Fruit fly (Drosophila melanogaster) whole organism, embryonic: ENCODE results near the gene CHES-1-like.
A peak's percentile ranks its signal among the peaks of the same experiment; 100 is the strongest.

Experiments
- Abd-B ChIP-seq: fragments of 200-800 bp; sonication (Bioruptor generic); optimal IDR thresholded peaks from 2 replicates; lab custom pipeline; 2018; ENCODE audit warnings: missing biosample characterization, mild to moderate bottlenecking, missing genetic modification characterization, moderate library complexity
- Aef1 ChIP-seq: fragments of 200-800 bp; sonication (Bioruptor generic); IDR thresholded peaks from 3 replicates; pipeline ENCODE4 v1.3.6; 2022; ENCODE audit warnings: missing biosample characterization, missing genetic modification characterization
- Atf6 ChIP-seq: fragments of 200-800 bp; sonication (Bioruptor generic); IDR thresholded peaks from 2 replicates; pipeline ENCODE4 v1.3.6; 2022; ENCODE audit warnings: missing biosample characterization, missing genetic modification characterization
- CG10321 ChIP-seq: fragments of 200-800 bp; sonication (Bioruptor generic); IDR thresholded peaks from 2 replicates; pipeline ENCODE4 v1.3.6; 2022; ENCODE audit warnings: missing biosample characterization, missing genetic modification characterization
- CG11456 ChIP-seq: fragments of 200-800 bp; sonication (Bioruptor generic); IDR thresholded peaks from 3 replicates; pipeline ENCODE4 v1.3.6; 2022; ENCODE audit warnings: missing biosample characterization, missing genetic modification characterization
- CG12155 ChIP-seq: fragments of 200-800 bp; sonication (Bioruptor generic); optimal IDR thresholded peaks from 3 replicates; lab custom pipeline; 2016; ENCODE audit warnings: missing biosample characterization, missing genetic modification characterization
- CG13287 ChIP-seq: fragments of 200-800 bp; sonication (Bioruptor generic); IDR thresholded peaks from 2 replicates; pipeline ENCODE4 v1.3.6; 2022; ENCODE audit warnings: missing biosample characterization, missing genetic modification characterization; ENCODE audit not compliant: partially characterized antibody
- CG14441 ChIP-seq: fragments of 200-800 bp; sonication (Bioruptor generic); IDR thresholded peaks from 2 replicates; pipeline ENCODE4 v1.3.6; 2022; ENCODE audit warnings: missing biosample characterization, missing genetic modification characterization
- CG14667 ChIP-seq: fragments of 200-800 bp; sonication (Bioruptor generic); IDR thresholded peaks from 2 replicates; pipeline ENCODE4 v1.3.6; 2022; ENCODE audit warnings: missing biosample characterization, missing genetic modification characterization
- CG17328 ChIP-seq: fragments of 200-800 bp; sonication (Bioruptor generic); IDR thresholded peaks from 2 replicates; pipeline ENCODE4 v1.3.6; 2022; ENCODE audit warnings: missing biosample characterization, missing genetic modification characterization
- CG17385 ChIP-seq: fragments of 200-800 bp; sonication (Bioruptor generic); optimal IDR thresholded peaks from 3 replicates; lab custom pipeline; 2018; ENCODE audit warnings: missing biosample characterization, mild to moderate bottlenecking, missing genetic modification characterization
- CG1832 ChIP-seq: fragments of 200-800 bp; sonication (Bioruptor generic); optimal IDR thresholded peaks from 2 replicates; lab custom pipeline; 2017; ENCODE audit warnings: missing biosample characterization, mild to moderate bottlenecking, missing genetic modification characterization, inconsistent platforms
- CG2199 ChIP-seq: fragments of 200-800 bp; sonication (Bioruptor generic); IDR thresholded peaks from 3 replicates; pipeline ENCODE4 v1.3.6; 2022; ENCODE audit warnings: missing biosample characterization, missing genetic modification characterization
- CG34376 ChIP-seq: fragments of 200-800 bp; sonication (Bioruptor generic); optimal IDR thresholded peaks from 2 replicates; lab custom pipeline; 2018; ENCODE audit warnings: missing biosample characterization, mild to moderate bottlenecking, missing genetic modification characterization
- CG4360 ChIP-seq: fragments of 200-800 bp; sonication (Bioruptor generic); IDR thresholded peaks from 2 replicates; pipeline ENCODE4 v1.3.6; 2022; ENCODE audit warnings: missing biosample characterization, missing genetic modification characterization
- CG6813 ChIP-seq: fragments of 200-800 bp; sonication (Bioruptor generic); optimal IDR thresholded peaks from 2 replicates; lab custom pipeline; 2017; ENCODE audit warnings: missing biosample characterization, missing genetic modification characterization, mild to moderate bottlenecking, moderate library complexity, missing genetic modification reagents
- CG7987 ChIP-seq: fragments of 200-800 bp; sonication (Bioruptor generic); optimal IDR thresholded peaks from 2 replicates; lab custom pipeline; 2018; ENCODE audit warnings: missing biosample characterization, mild to moderate bottlenecking, missing genetic modification characterization, moderate library complexity
- CG8290 ChIP-seq, 3 experiments: fragments of 200-800 bp; sonication (Bioruptor generic); optimal IDR thresholded peaks; 2 replicates each; lab custom pipeline; 2016 to 2019; ENCODE audit warnings: missing biosample characterization in 3 of 3, missing genetic modification characterization in 3 of 3, mild to moderate bottlenecking in 2 of 3, moderate library complexity in 1 of 3
- Dbx ChIP-seq: fragments of 200-800 bp; sonication (Bioruptor generic); IDR thresholded peaks from 3 replicates; pipeline ENCODE4 v1.3.6; 2022; ENCODE audit warnings: missing biosample characterization, missing genetic modification characterization
- Deaf1 ChIP-seq: fragments of 200-800 bp; optimal IDR thresholded peaks from 3 replicates; lab custom pipeline; 2019; ENCODE audit warnings: missing biosample characterization, mild to moderate bottlenecking, missing genetic modification characterization, moderate library complexity
- Drgx ChIP-seq: fragments of 200-800 bp; sonication (Bioruptor generic); IDR thresholded peaks from 2 replicates; pipeline ENCODE4 v1.3.6; 2022; ENCODE audit warnings: missing biosample characterization, missing genetic modification characterization
- HLHmδ ChIP-seq: fragments of 200-800 bp; sonication (Bioruptor generic); optimal IDR thresholded peaks from 2 replicates; lab custom pipeline; 2018; ENCODE audit warnings: missing biosample characterization, mild to moderate bottlenecking, missing genetic modification characterization, moderate library complexity
- Opbp ChIP-seq: fragments of 200-800 bp; sonication (Bioruptor generic); IDR thresholded peaks from 3 replicates; pipeline ENCODE4 v1.3.6; 2022; ENCODE audit warnings: missing biosample characterization, missing genetic modification characterization; ENCODE audit not compliant: partially characterized antibody
- Pdp1 ChIP-seq, 2 experiments: fragments of 200-800 bp; sonication (Bioruptor generic); optimal IDR thresholded peaks; 3 replicates each; lab custom pipeline; 2016; ENCODE audit warnings: missing biosample characterization in 2 of 2, missing genetic modification characterization in 2 of 2, mild to moderate bottlenecking in 1 of 2, moderate library complexity in 1 of 2
- Rfx ChIP-seq: fragments of 200-800 bp; sonication (Bioruptor generic); IDR thresholded peaks from 2 replicates; pipeline ENCODE4 v1.3.6; 2022; ENCODE audit warnings: missing biosample characterization, missing genetic modification characterization
- Sin3A ChIP-seq: fragments of >200 bp; optimal IDR thresholded peaks from 2 replicates; lab custom pipeline; 2018
- Vsx1 ChIP-seq: fragments of 200-800 bp; sonication (Bioruptor generic); optimal IDR thresholded peaks from 2 replicates; lab custom pipeline; 2017; ENCODE audit warnings: missing biosample characterization, mild to moderate bottlenecking, missing genetic modification characterization, missing genetic modification reagents
- al ChIP-seq: fragments of 200-800 bp; sonication (Bioruptor generic); IDR thresholded peaks from 2 replicates; pipeline ENCODE4 v1.3.6; 2022; ENCODE audit warnings: missing biosample characterization, missing genetic modification characterization
- ato ChIP-seq: fragments of 200-800 bp; sonication (Bioruptor generic); IDR thresholded peaks from 2 replicates; pipeline ENCODE4 v1.3.6; 2022; ENCODE audit warnings: missing biosample characterization, missing genetic modification characterization; ENCODE audit not compliant: partially characterized antibody
- bsh ChIP-seq, 2 experiments: fragments of 200-800 bp; sonication (Bioruptor generic); optimal IDR thresholded peaks; 2 replicates each; lab custom pipeline; 2017 to 2018; ENCODE audit warnings: mild to moderate bottlenecking in 2 of 2, missing biosample characterization in 2 of 2, missing genetic modification characterization in 2 of 2, moderate library complexity in 1 of 2
- cg ChIP-seq: fragments of 200-800 bp; sonication (Bioruptor generic); optimal IDR thresholded peaks from 3 replicates; lab custom pipeline; 2019; ENCODE audit warnings: missing biosample characterization, mild to moderate bottlenecking, missing genetic modification characterization, moderate library complexity
- chinmo ChIP-seq: fragments of 200-800 bp; sonication (Bioruptor generic); IDR thresholded peaks from 4 replicates; pipeline ENCODE4 v1.3.6; 2022; ENCODE audit warnings: missing biosample characterization, missing genetic modification characterization; ENCODE audit not compliant: partially characterized antibody
- chm ChIP-seq: fragments of 200-800 bp; sonication (Bioruptor generic); IDR thresholded peaks from 2 replicates; pipeline ENCODE4 v1.3.6; 2022; ENCODE audit warnings: missing biosample characterization, missing genetic modification characterization
- crol ChIP-seq: fragments of 200-800 bp; sonication (Bioruptor generic); IDR thresholded peaks from 2 replicates; pipeline ENCODE4 v1.3.6; 2022; ENCODE audit warnings: missing biosample characterization, missing genetic modification characterization
- exex ChIP-seq: fragments of 200-800 bp; sonication (Bioruptor generic); optimal IDR thresholded peaks from 4 replicates; lab custom pipeline; 2018; ENCODE audit warnings: missing biosample characterization, mild to moderate bottlenecking, missing genetic modification characterization, moderate library complexity
- gcm ChIP-seq: fragments of 200-800 bp; sonication (Bioruptor generic); optimal IDR thresholded peaks from 2 replicates; lab custom pipeline; 2019; ENCODE audit warnings: missing biosample characterization, mild to moderate bottlenecking, missing genetic modification characterization, moderate library complexity
- her ChIP-seq: fragments of 200-800 bp; sonication (Bioruptor generic); optimal IDR thresholded peaks from 2 replicates; lab custom pipeline; 2016; ENCODE audit warnings: missing biosample characterization, missing genetic modification characterization
- jing ChIP-seq: fragments of 200-800 bp; sonication (Bioruptor generic); optimal IDR thresholded peaks from 2 replicates; lab custom pipeline; 2018; ENCODE audit warnings: missing biosample characterization, mild to moderate bottlenecking, missing genetic modification characterization
- nom ChIP-seq: fragments of 200-800 bp; sonication (Bioruptor generic); optimal IDR thresholded peaks from 2 replicates; lab custom pipeline; 2017; ENCODE audit warnings: missing biosample characterization, missing genetic modification characterization, mild to moderate bottlenecking, moderate library complexity, missing genetic modification reagents
- otp ChIP-seq: fragments of 200-800 bp; sonication (Bioruptor generic); IDR thresholded peaks from 3 replicates; pipeline ENCODE4, ENCODE4 v1.3.6; 2022; ENCODE audit warnings: missing biosample characterization, missing genetic modification characterization
- pfk ChIP-seq: fragments of 200-800 bp; sonication (Bioruptor generic); optimal IDR thresholded peaks from 2 replicates; lab custom pipeline; 2018; ENCODE audit warnings: missing biosample characterization, mild to moderate bottlenecking, missing genetic modification characterization, moderate library complexity
- sd ChIP-seq: fragments of 200-800 bp; sonication (Bioruptor generic); optimal IDR thresholded peaks from 3 replicates; lab custom pipeline; 2018; ENCODE audit warnings: missing biosample characterization, mild to moderate bottlenecking, missing genetic modification characterization, moderate library complexity
- sens ChIP-seq: fragments of 200-800 bp; sonication (Bioruptor generic); peaks from one replicate; lab custom pipeline; 2016; ENCODE audit warnings: missing biosample characterization, missing genetic modification characterization
- slbo ChIP-seq: fragments of 200-800 bp; sonication (Bioruptor generic); IDR thresholded peaks from 2 replicates; pipeline ENCODE4 v1.3.6; 2022; ENCODE audit warnings: missing biosample characterization, missing genetic modification characterization
- slou ChIP-seq: fragments of 200-800 bp; sonication (Bioruptor generic); optimal IDR thresholded peaks from 3 replicates; lab custom pipeline; 2016; ENCODE audit warnings: missing biosample characterization, missing genetic modification characterization
- vvl ChIP-seq: fragments of 200-800 bp; sonication (Bioruptor generic); IDR thresholded peaks from 2 replicates; pipeline ENCODE4 v1.3.6; 2022; ENCODE audit warnings: missing biosample characterization, missing genetic modification characterization
- wek ChIP-seq: fragments of 200-800 bp; sonication (Bioruptor generic); optimal IDR thresholded peaks from 3 replicates; lab custom pipeline; 2018; ENCODE audit warnings: missing biosample characterization, mild to moderate bottlenecking, missing genetic modification characterization, moderate library complexity
- yki ChIP-seq: fragments of >200 bp; optimal IDR thresholded peaks from 3 replicates; lab custom pipeline; 2018

CHES-1-like gene

DNA sequence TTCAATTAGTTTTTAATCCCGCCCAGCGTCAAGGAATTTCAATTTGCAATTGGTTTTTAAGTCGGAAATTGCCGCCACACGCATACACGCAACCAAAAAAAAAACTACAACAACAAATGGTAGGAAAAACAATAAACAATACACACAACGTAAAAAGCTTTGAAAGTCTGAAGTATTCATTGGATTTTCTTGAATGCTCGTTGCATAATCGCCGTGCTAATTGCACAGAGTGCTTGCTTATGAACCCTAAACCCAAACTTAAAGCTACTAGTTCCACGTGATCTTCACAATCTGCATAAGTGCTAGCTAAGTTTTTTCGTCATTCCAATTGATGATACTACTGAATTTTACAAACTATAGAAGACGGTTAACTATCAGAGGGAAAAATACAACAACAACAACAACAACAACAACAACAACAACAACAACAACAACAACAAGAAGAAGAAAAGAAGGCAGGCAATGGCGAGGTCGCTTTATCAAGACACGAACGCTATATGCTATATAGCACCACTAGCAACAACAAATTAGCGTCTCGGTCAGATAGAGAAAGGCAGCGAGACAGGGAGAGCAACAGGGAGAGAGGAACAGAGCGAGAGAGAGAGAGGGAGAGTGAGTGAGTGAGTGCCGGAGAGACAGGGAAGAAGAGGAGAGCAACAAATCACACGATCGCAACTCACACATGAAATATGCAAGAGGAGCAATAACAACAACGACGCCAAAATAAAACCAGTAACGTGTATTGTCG is 6.9 kb downstream of the CHES-1-like start (continued):
- peak; percentile 43 for TF ChIP-seq nom (GFP tag; lab: Kevin White, UChicago)
- TF ChIP-seq CG4360 (GFP tag; lab: Robert Waterston, UW), result peak; percentile 97
- no peak for TF ChIP-seq CG6813 (GFP tag; lab: Kevin White, UChicago)
- TF ChIP-seq exex (tag; lab: Kevin White, UChicago), result peak; percentile 8
- peak; percentile 72 for TF ChIP-seq crol (GFP tag; lab: Robert Waterston, UW)
- TF ChIP-seq CG14667 (GFP tag; lab: Robert Waterston, UW), result no peak
- TF ChIP-seq Deaf1 (tag; lab: Kevin White, UChicago), result peak; percentile 30
- no peak for TF ChIP-seq Abd-B (GFP tag; lab: Kevin White, UChicago)
- peak; percentile 29 for TF ChIP-seq CG7987
- TF ChIP-seq CG1832, result peak; percentile 88
- no peak for TF ChIP-seq CG14441 (GFP tag; lab: Robert Waterston, UW)
- peak; percentile 29; the same call in 1 of the 2 replicates for TF ChIP-seq chm
- peak; percentile 56 for TF ChIP-seq cg
- peak; percentile 23 for TF ChIP-seq HLHmδ (GFP tag; lab: Kevin White, UChicago)
- 0 out of 3 replicates have a peak, but pooled peaks have one; percentile 17 for TF ChIP-seq Dbx
- TF ChIP-seq Aef1 (GFP tag; lab: Robert Waterston, UW), result peak; percentile 33; the same call in 1 of the 3 replicates
- no peak for TF ChIP-seq sens (GFP tag; lab: Kevin White, UChicago)
- peak; percentile 77 for TF ChIP-seq vvl
- TF ChIP-seq otp (GFP tag; lab: Robert Waterston, UW), result 0 out of 3 replicates have a peak, but pooled peaks have one; percentile 23
- no peak for TF ChIP-seq jing
- 0 out of 2 replicates have a peak, but pooled peaks have one; percentile 15 for TF ChIP-seq al
- peak; percentile 38 for TF ChIP-seq wek (GFP tag; lab: Kevin White, UChicago)
- 0 out of 3 replicates have a peak, but pooled peaks have one; percentile 19 for TF ChIP-seq CG11456 (GFP tag; lab: Robert Waterston, UW)
- peak; percentile 69; the same call in 1 of the 3 replicates for TF ChIP-seq CG2199 (GFP tag; lab: Robert Waterston, UW)
- no peak for TF ChIP-seq CG12155 (GFP tag; lab: Kevin White, UChicago)
- TF ChIP-seq gcm (GFP tag; lab: Kevin White, UChicago), result peak; percentile 7
- TF ChIP-seq Atf6 (GFP tag; lab: Robert Waterston, UW), result no peak
- peak; percentile 8 for TF ChIP-seq her (GFP tag; lab: Kevin White, UChicago)
- TF ChIP-seq bsh (GFP tag; optimal IDR thresholded peaks at IDR 0.05; lab: Kevin White, UChicago), result no peak
- TF ChIP-seq CG17328 (GFP tag; lab: Robert Waterston, UW), result 0 out of 2 replicates have a peak, but pooled peaks have one; percentile 39
- TF ChIP-seq Rfx (GFP tag; lab: Robert Waterston, UW), result peak; percentile 49; the same call in 1 of the 2 replicates
- peak; percentile 88 for TF ChIP-seq CG17385 (GFP tag; lab: Kevin White, UChicago)
- 0 out of 2 replicates have a peak, but pooled peaks have one; percentile 13 for TF ChIP-seq slbo (GFP tag; lab: Robert Waterston, UW)
- peak; percentile 3 for TF ChIP-seq Vsx1 (GFP tag; lab: Kevin White, UChicago)
- TF ChIP-seq Pdp1 (GFP tag; optimal IDR thresholded peaks at IDR 0.05; lab: Kevin White, UChicago), result peak in 1 of 2 experiments; percentile 93
- TF ChIP-seq yki (lab: Kevin White, UChicago), result peak; percentile 63
- TF ChIP-seq slou (GFP tag; lab: Kevin White, UChicago), result no peak
- 0 out of 4 replicates have a peak, but pooled peaks have one; percentile 52 for TF ChIP-seq chinmo (GFP tag; lab: Robert Waterston, UW)
- TF ChIP-seq Drgx (GFP tag; lab: Robert Waterston, UW), result peak; percentile 35
- no peak for TF ChIP-seq CG8290 (GFP tag; optimal IDR thresholded peaks at IDR 0.05; lab: Kevin White, UChicago)
- TF ChIP-seq CG8290 (tag; optimal IDR thresholded peaks at IDR 0.05; lab: Kevin White, UChicago), result peak in 1 of 2 experiments; percentile 24
- TF ChIP-seq Opbp (GFP tag; lab: Robert Waterston, UW), result no peak
- no peak for TF ChIP-seq Sin3A (lab: Kevin White, UChicago)
- TF ChIP-seq pfk (GFP tag; lab: Kevin White, UChicago), result peak; percentile 1
- no peak for TF ChIP-seq CG13287 (GFP tag; lab: Robert Waterston, UW)
- TF ChIP-seq ato (GFP tag; lab: Robert Waterston, UW), result no peak
- TF ChIP-seq CG34376, result peak; percentile 43
- 0 out of 2 replicates have a peak, but pooled peaks have one; percentile 20 for TF ChIP-seq CG10321 (GFP tag; lab: Robert Waterston, UW)
- TF ChIP-seq sd, result peak; percentile 19
